Worm (Caenorhabditis elegans): ENCODE data around the gene C13A2.6.

The C13A2.6 gene

DNA sequence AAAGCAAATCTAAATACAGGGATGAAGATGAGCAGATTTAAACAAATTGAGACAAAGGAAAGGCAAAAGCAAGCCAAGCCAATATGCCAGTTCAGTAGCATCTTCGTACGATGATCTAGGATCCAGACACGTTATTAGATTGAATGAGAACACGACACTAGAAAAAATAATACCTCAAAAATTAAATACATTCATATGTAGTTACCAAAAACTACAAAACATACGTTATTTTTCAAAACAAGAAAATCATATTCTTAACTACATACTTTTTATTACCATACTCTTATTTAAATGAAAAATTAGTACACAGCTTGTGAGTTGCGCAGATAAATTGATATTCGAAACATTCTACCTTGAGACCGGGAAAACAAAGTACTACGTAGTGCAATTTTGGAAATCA, 43.7 kb downstream of the C13A2.6 start, which contains the start of gene srx-6:
TSS of gene srx-6 (minus strand) at position 101 of the 400 bp plus-strand sequence.
- TF ChIP-seq ces-1 (GFP tag; optimal IDR thresholded peaks at IDR 0.05) (no peak), ceh-39 (tag; optimal IDR thresholded peaks at IDR 0.05) (no peak), unc-62 (GFP tag; optimal IDR thresholded peaks at IDR 0.05) (no peak), nhr-12 (tag; optimal IDR thresholded peaks at IDR 0.05) (no peak), lin-32 (GFP tag; optimal IDR thresholded peaks at IDR 0.05) (no peak), nhr-76 (tag; optimal IDR thresholded peaks at IDR 0.05) (no peak), ham-2 (GFP tag; optimal IDR thresholded peaks at IDR 0.05) (no peak), unc-120 (tag; optimal IDR thresholded peaks at IDR 0.05; ENCODE audit: poor library complexity, severe bottlenecking) (no peak), flh-1 (GFP tag; optimal IDR thresholded peaks at IDR 0.05) (no peak), pha-4 (tag; optimal IDR thresholded peaks at IDR 0.05) (no peak), mep-1 (tag; optimal IDR thresholded peaks at IDR 0.05) (no peak), unc-39 (tag; optimal IDR thresholded peaks at IDR 0.05) (no peak), mab-5 (tag; optimal IDR thresholded peaks at IDR 0.05) (no peak), snpc-4 (tag; optimal IDR thresholded peaks at IDR 0.05) (no peak), elt-3 (tag; optimal IDR thresholded peaks at IDR 0.05) (no peak), sem-2 (GFP tag; optimal IDR thresholded peaks at IDR 0.05) (no peak), tbx-8 (GFP tag; optimal IDR thresholded peaks at IDR 0.05) (no peak), nhr-28 (tag; optimal IDR thresholded peaks at IDR 0.05) (no peak), blmp-1 (tag; optimal IDR thresholded peaks at IDR 0.05) (no peak), nhr-237 (tag; optimal IDR thresholded peaks at IDR 0.05) (no peak)

DNA sequence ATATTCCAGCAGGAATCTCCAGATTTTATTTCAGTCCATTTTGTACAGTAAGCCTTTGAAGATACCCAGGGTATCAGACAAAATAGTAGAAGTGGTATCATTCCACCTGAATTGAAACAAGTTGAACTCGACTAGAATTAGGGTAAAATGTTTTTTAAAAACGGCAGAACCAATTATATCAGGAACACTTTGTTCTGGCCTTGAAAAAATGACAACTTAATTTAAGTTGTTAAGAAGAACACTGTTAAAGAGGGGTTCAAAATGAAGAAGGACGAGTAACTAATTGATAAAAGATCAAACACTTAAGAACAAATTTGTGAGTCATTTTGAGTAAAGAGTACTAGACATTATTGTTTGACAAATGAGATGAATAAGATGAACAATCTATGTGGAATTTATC, 51.4 kb downstream of the C13A2.6 start, which contains the start of gene lmd-4:
TSS of gene lmd-4 (minus strand) at position 101 of the 400 bp plus-strand sequence.
- no peak for TF ChIP-seq unc-62 (GFP tag; optimal IDR thresholded peaks at IDR 0.05)
- no peak for TF ChIP-seq mls-2 (tag; optimal IDR thresholded peaks at IDR 0.05)
- TF ChIP-seq M03D4.4 (tag; optimal IDR thresholded peaks at IDR 0.05), result no peak
- TF ChIP-seq lin-32 (GFP tag; optimal IDR thresholded peaks at IDR 0.05), result no peak
- TF ChIP-seq nhr-76 (tag; optimal IDR thresholded peaks at IDR 0.05), result no peak
- no peak for TF ChIP-seq tbx-8 (GFP tag; optimal IDR thresholded peaks at IDR 0.05)
- TF ChIP-seq ces-1 (GFP tag; optimal IDR thresholded peaks at IDR 0.05), result no peak
- no peak for TF ChIP-seq elt-3 (tag; optimal IDR thresholded peaks at IDR 0.05)

DNA sequence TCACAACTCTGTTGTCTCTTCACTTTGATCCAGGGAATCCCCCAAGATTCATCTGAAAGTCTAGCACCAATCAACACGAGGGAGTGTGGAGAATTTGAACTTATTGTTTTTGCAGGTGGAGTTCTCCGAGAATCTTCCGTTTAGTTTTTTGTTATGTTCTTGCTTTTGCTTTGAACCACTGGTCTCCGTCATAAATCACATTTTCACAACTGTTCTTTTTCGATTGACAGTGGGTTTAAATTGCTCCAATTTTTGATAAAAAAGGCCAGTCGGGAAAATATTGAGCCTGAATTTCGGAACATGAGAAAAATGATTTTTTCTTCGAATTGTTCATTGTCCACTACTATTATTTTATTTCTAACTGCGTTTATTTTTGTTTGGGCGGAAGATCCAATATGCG, 52.4 kb downstream of the C13A2.6 start, which contains the start of gene F10G2.10:
TSS of gene F10G2.10 (plus strand) at position 301 of the 400 bp plus-strand sequence.
- no peak for TF ChIP-seq nhr-2 (tag; optimal IDR thresholded peaks at IDR 0.05)
- TF ChIP-seq lin-32 (GFP tag; optimal IDR thresholded peaks at IDR 0.05), result no peak
- no peak for TF ChIP-seq nhr-76 (tag; optimal IDR thresholded peaks at IDR 0.05)
- no peak for TF ChIP-seq unc-120 (tag; optimal IDR thresholded peaks at IDR 0.05; ENCODE audit: poor library complexity, severe bottlenecking)
- TF ChIP-seq ham-2 (GFP tag; optimal IDR thresholded peaks at IDR 0.05), result no peak
- TF ChIP-seq flh-1 (GFP tag; optimal IDR thresholded peaks at IDR 0.05), result no peak
- no peak for TF ChIP-seq nhr-28 (tag; optimal IDR thresholded peaks at IDR 0.05)
- no peak for TF ChIP-seq sptf-1 (tag; optimal IDR thresholded peaks at IDR 0.05)
- TF ChIP-seq mab-5 (tag; optimal IDR thresholded peaks at IDR 0.05), result no peak
- TF ChIP-seq hlh-1 (tag; optimal IDR thresholded peaks at IDR 0.05), result no peak
- TF ChIP-seq ztf-11 (tag; optimal IDR thresholded peaks at IDR 0.05), result no peak
- no peak for TF ChIP-seq lin-13 (tag; optimal IDR thresholded peaks at IDR 0.05)
- TF ChIP-seq elt-1 (tag; optimal IDR thresholded peaks at IDR 0.05; ENCODE audit: borderline replicate concordance, insufficient read depth), result no peak
- no peak for TF ChIP-seq nhr-12 (tag; optimal IDR thresholded peaks at IDR 0.05)
- no peak for TF ChIP-seq unc-39 (tag; optimal IDR thresholded peaks at IDR 0.05)
- TF ChIP-seq pha-4 (tag; optimal IDR thresholded peaks at IDR 0.05), result no peak
- no peak for TF ChIP-seq blmp-1 (tag; optimal IDR thresholded peaks at IDR 0.05)
- TF ChIP-seq bed-3 (GFP tag; optimal IDR thresholded peaks at IDR 0.05), result no peak
